Worm (Caenorhabditis elegans): Measurements from ENCODE around the gene mrp-1.

The mrp-1 gene

ce11 chrX:609553-609952 lies 21.9 kb upstream of the mrp-1 start:
- TF ChIP-seq tbx-11 (GFP tag; IDR thresholded peaks at IDR 0.05): no peak
- no peak for TF ChIP-seq ceh-36 (tag; optimal IDR thresholded peaks at IDR 0.05)
- TF ChIP-seq ets-7 (tag; optimal IDR thresholded peaks at IDR 0.05): no peak
- TF ChIP-seq sea-1 (GFP tag; conservative IDR thresholded peaks at IDR 0.05): no peak
- no peak for TF ChIP-seq tra-4 (tag; optimal IDR thresholded peaks at IDR 0.05)
- no peak for TF ChIP-seq flt-1 (GFP tag; IDR thresholded peaks at IDR 0.05)
- no peak for TF ChIP-seq aly-1 (tag; optimal IDR thresholded peaks at IDR 0.05)
- TF ChIP-seq ceh-13 (GFP tag; optimal IDR thresholded peaks at IDR 0.05): no peak
- no peak for TF ChIP-seq hmbx-1 (tag; optimal IDR thresholded peaks at IDR 0.05)
- no peak for TF ChIP-seq ama-1 (optimal IDR thresholded peaks at IDR 0.05)
- no peak for TF ChIP-seq F13C5.2 (tag; optimal IDR thresholded peaks at IDR 0.05)
- TF ChIP-seq hmg-4 (GFP tag; optimal IDR thresholded peaks at IDR 0.05): no peak
- no peak for TF ChIP-seq pes-1 (GFP tag; IDR thresholded peaks at IDR 0.05)

DNA sequence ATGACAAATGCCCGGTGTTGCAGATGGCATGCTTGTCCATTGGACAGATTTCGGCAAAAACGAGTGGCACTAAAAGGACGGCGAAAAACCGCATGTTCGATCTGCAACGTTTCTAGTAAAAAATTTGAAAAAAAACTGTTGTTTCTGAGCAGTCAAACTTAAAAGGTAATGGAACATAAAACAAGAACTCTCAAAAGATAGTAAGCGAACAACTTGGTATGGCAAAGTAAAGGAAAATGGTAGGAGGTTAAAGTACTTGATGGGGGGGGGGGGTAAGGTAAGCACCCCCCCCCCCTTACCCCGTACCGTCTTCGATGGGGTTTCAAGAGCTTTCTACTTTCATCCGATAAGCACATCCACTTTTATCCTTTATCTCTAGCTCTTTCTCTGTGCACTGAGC lies 20.7 kb upstream of the mrp-1 start, which contains the start of gene F13C5.5:
Gene F13C5.5, minus strand, starts transcription at position 101 of the 400 bp plus-strand sequence.
- no peak for TF ChIP-seq flt-1 (GFP tag; IDR thresholded peaks at IDR 0.05)
- no peak for TF ChIP-seq ceh-13 (GFP tag; optimal IDR thresholded peaks at IDR 0.05)
- TF ChIP-seq ets-7 (tag; optimal IDR thresholded peaks at IDR 0.05): no peak
- TF ChIP-seq aly-1 (tag; optimal IDR thresholded peaks at IDR 0.05): no peak
- no peak for TF ChIP-seq tra-4 (tag; optimal IDR thresholded peaks at IDR 0.05)
- TF ChIP-seq tbx-11 (GFP tag; IDR thresholded peaks at IDR 0.05): no peak
- no peak for TF ChIP-seq hmg-4 (GFP tag; optimal IDR thresholded peaks at IDR 0.05)
- no peak for TF ChIP-seq hmbx-1 (tag; optimal IDR thresholded peaks at IDR 0.05)
- no peak for TF ChIP-seq pes-1 (GFP tag; IDR thresholded peaks at IDR 0.05)
- TF ChIP-seq scrt-1 (GFP tag; IDR thresholded peaks at IDR 0.05): no peak
- no peak for TF ChIP-seq B0310.2 (tag; optimal IDR thresholded peaks at IDR 0.05)
- TF ChIP-seq tbx-37 (GFP tag; conservative IDR thresholded peaks at IDR 0.05): no peak
- no peak for TF ChIP-seq ceh-36 (tag; optimal IDR thresholded peaks at IDR 0.05)
- no peak for TF ChIP-seq sea-1 (GFP tag; conservative IDR thresholded peaks at IDR 0.05)
- no peak for TF ChIP-seq hnd-1 (tag; optimal IDR thresholded peaks at IDR 0.05)
- TF ChIP-seq ama-1 (optimal IDR thresholded peaks at IDR 0.05): no peak

ce11 chrX:601860-602259 lies 14.2 kb upstream of the mrp-1 start, which contains the start of gene F13C5.1:
Gene F13C5.1, plus strand, starts transcription at chrX:602160.
- TF ChIP-seq ama-1 (optimal IDR thresholded peaks at IDR 0.05): no peak
- TF ChIP-seq ceh-36 (tag; optimal IDR thresholded peaks at IDR 0.05): no peak
- TF ChIP-seq ets-7 (tag; optimal IDR thresholded peaks at IDR 0.05): no peak
- no peak for TF ChIP-seq tbx-11 (GFP tag; IDR thresholded peaks at IDR 0.05)
- TF ChIP-seq aly-1 (tag; optimal IDR thresholded peaks at IDR 0.05): no peak
- TF ChIP-seq flt-1 (GFP tag; IDR thresholded peaks at IDR 0.05): no peak
- TF ChIP-seq sea-1 (GFP tag; conservative IDR thresholded peaks at IDR 0.05): no peak
- no peak for TF ChIP-seq hmbx-1 (tag; optimal IDR thresholded peaks at IDR 0.05)
- TF ChIP-seq F13C5.2 (tag; optimal IDR thresholded peaks at IDR 0.05): no peak
- TF ChIP-seq pes-1 (GFP tag; IDR thresholded peaks at IDR 0.05): no peak
- TF ChIP-seq ceh-13 (GFP tag; optimal IDR thresholded peaks at IDR 0.05): no peak
- no peak for TF ChIP-seq scrt-1 (GFP tag; IDR thresholded peaks at IDR 0.05)

ce11 chrX:601340-601757 lies 13.7 kb upstream of the mrp-1 start:
- TF ChIP-seq aly-1 (tag; optimal IDR thresholded peaks at IDR 0.05): peak; percentile 73
- TF ChIP-seq sea-1 (GFP tag; conservative IDR thresholded peaks at IDR 0.05): no peak
- no peak; the same call in 1 of the 2 replicates for TF ChIP-seq pes-1 (GFP tag; IDR thresholded peaks at IDR 0.05)
- no peak for TF ChIP-seq tbx-37 (GFP tag; conservative IDR thresholded peaks at IDR 0.05)
- no peak for TF ChIP-seq tra-4 (tag; optimal IDR thresholded peaks at IDR 0.05)
- no peak for TF ChIP-seq ceh-13 (GFP tag; optimal IDR thresholded peaks at IDR 0.05)
- no peak for TF ChIP-seq ets-7 (tag; optimal IDR thresholded peaks at IDR 0.05)
- no peak for TF ChIP-seq tbx-11 (GFP tag; IDR thresholded peaks at IDR 0.05)
- no peak for TF ChIP-seq scrt-1 (GFP tag; IDR thresholded peaks at IDR 0.05)
- no peak for TF ChIP-seq hnd-1 (tag; optimal IDR thresholded peaks at IDR 0.05)
- TF ChIP-seq ceh-36 (tag; optimal IDR thresholded peaks at IDR 0.05): no peak
- TF ChIP-seq ama-1 (optimal IDR thresholded peaks at IDR 0.05): no peak
- TF ChIP-seq B0310.2 (tag; optimal IDR thresholded peaks at IDR 0.05): no peak
- TF ChIP-seq hmbx-1 (tag; optimal IDR thresholded peaks at IDR 0.05): no peak
- TF ChIP-seq hmg-4 (GFP tag; optimal IDR thresholded peaks at IDR 0.05): peak; percentile 86
- TF ChIP-seq F13C5.2 (tag; optimal IDR thresholded peaks at IDR 0.05): peak; percentile 94
- 0 out of 2 replicates have a peak, but pooled peaks have one; percentile 8 for TF ChIP-seq flt-1 (GFP tag; IDR thresholded peaks at IDR 0.05)

ce11 chrX:600671-601070 lies 13.0 kb upstream of the mrp-1 start:
- TF ChIP-seq hmbx-1 (tag; optimal IDR thresholded peaks at IDR 0.05) (no peak), pes-1 (GFP tag; IDR thresholded peaks at IDR 0.05) (no peak), tbx-11 (GFP tag; IDR thresholded peaks at IDR 0.05) (no peak), flt-1 (GFP tag; IDR thresholded peaks at IDR 0.05) (no peak), sea-1 (GFP tag; conservative IDR thresholded peaks at IDR 0.05) (no peak), hmg-4 (GFP tag; optimal IDR thresholded peaks at IDR 0.05) (no peak), ets-7 (tag; optimal IDR thresholded peaks at IDR 0.05) (no peak), tbx-37 (GFP tag; conservative IDR thresholded peaks at IDR 0.05) (no peak), B0310.2 (tag; optimal IDR thresholded peaks at IDR 0.05) (no peak), aly-1 (tag; optimal IDR thresholded peaks at IDR 0.05) (no peak), ceh-13 (GFP tag; optimal IDR thresholded peaks at IDR 0.05) (no peak), ceh-36 (tag; optimal IDR thresholded peaks at IDR 0.05) (no peak), tra-4 (tag; optimal IDR thresholded peaks at IDR 0.05) (no peak), hnd-1 (tag; optimal IDR thresholded peaks at IDR 0.05) (no peak)

DNA sequence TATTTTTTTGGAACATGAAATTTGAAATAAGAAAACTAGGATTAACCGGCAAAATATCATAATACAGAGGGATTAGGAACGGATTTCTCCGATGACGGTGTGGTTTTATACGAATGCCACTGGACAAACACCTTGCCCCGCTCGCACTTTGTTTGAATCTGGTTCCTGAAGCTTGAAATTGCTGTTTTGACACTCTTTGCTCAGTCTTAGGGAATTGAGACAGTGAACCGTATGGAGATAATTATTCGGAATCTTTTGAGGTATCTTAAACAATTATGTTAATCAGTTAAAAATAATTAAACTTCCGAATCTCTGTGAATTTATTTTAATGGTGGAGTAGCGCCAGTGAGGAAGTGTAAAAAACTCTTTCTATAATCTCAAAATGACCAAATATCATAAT lies 11.8 kb upstream of the mrp-1 start, which contains the start of gene F13C5.3:
Gene F13C5.3, minus strand, starts transcription at position 101 of the 400 bp plus-strand sequence.
- TF ChIP-seq ceh-36 (tag; optimal IDR thresholded peaks at IDR 0.05): peak; percentile 41
- TF ChIP-seq tbx-11 (GFP tag; IDR thresholded peaks at IDR 0.05): no peak

ce11 chrX:593910-594447 lies 6.3 kb upstream of the mrp-1 start, which contains the start of gene F13C5.2:
Gene F13C5.2, plus strand, starts transcription at chrX:593960.
- TF ChIP-seq ama-1 (optimal IDR thresholded peaks at IDR 0.05) (no peak), ceh-13 (GFP tag; optimal IDR thresholded peaks at IDR 0.05) (no peak), hnd-1 (tag; optimal IDR thresholded peaks at IDR 0.05) (no peak), sea-1 (GFP tag; conservative IDR thresholded peaks at IDR 0.05) (no peak)
